Worm (Caenorhabditis elegans) whole organism, mixed stage, embryonic: Measurements from ENCODE around the gene C51E3.9.

ENCODE experiments used
- ceh-43 ChIP-seq: fragments of 200-800 bp; sonication (Bioruptor generic); optimal IDR thresholded peaks from 2 replicates; lab custom pipeline; 2018; ENCODE audit warnings: mild to moderate bottlenecking, missing genetic modification characterization, moderate library complexity, missing compliant biosample characterization
- ces-1 ChIP-seq: fragments of 150-350 bp; optimal IDR thresholded peaks from 2 replicates; lab custom pipeline; 2014; ENCODE audit warnings: missing biosample characterization, missing genetic modification reagents, missing genetic modification characterization
- elt-3 ChIP-seq: fragments of 150-350 bp; optimal IDR thresholded peaks from 2 replicates; lab custom pipeline; 2014; ENCODE audit warnings: missing biosample characterization, missing genetic modification characterization
- lin-13 ChIP-seq: fragments of 150-350 bp; optimal IDR thresholded peaks from 2 replicates; lab custom pipeline; 2014; ENCODE audit warnings: missing biosample characterization, missing genetic modification characterization
- nhr-28 ChIP-seq: fragments of 150-350 bp; optimal IDR thresholded peaks from 2 replicates; lab custom pipeline; 2014; ENCODE audit warnings: missing biosample characterization, missing genetic modification characterization
- pha-4 ChIP-seq: fragments of 150-350 bp; optimal IDR thresholded peaks from 2 replicates; lab custom pipeline; 2018; ENCODE audit warnings: missing biosample characterization, missing genetic modification reagents, missing genetic modification characterization
- sem-2 ChIP-seq: fragments of 200-800 bp; sonication (Bioruptor generic); optimal IDR thresholded peaks from 2 replicates; lab custom pipeline; 2018; ENCODE audit warnings: mild to moderate bottlenecking, missing genetic modification characterization, missing compliant biosample characterization
- sptf-1 ChIP-seq: sonication (generic microtip); optimal IDR thresholded peaks from 2 replicates; lab custom pipeline; 2017; ENCODE audit warnings: mild to moderate bottlenecking, missing genetic modification characterization, moderate library complexity, missing compliant biosample characterization
- unc-39 ChIP-seq: fragments of 150-350 bp; optimal IDR thresholded peaks from 2 replicates; lab custom pipeline; 2014; ENCODE audit warnings: missing biosample characterization, missing genetic modification characterization
- unc-62 ChIP-seq: fragments of 150-350 bp; optimal IDR thresholded peaks from 2 replicates; lab custom pipeline; 2014; ENCODE audit warnings: missing biosample characterization, missing genetic modification reagents, missing genetic modification characterization
- ztf-11 ChIP-seq: fragments of 150-350 bp; optimal IDR thresholded peaks from 2 replicates; lab custom pipeline; 2014; ENCODE audit warnings: missing biosample characterization, missing genetic modification characterization

- TF ChIP-seq unc-62 (GFP tag; lab: Kevin White, UChicago) (peak; percentile 44), lin-13 (tag; lab: Kevin White, UChicago) (no peak), ceh-43 (GFP tag; lab: Kevin White, UChicago) (no peak), ces-1 (GFP tag; lab: Kevin White, UChicago) (no peak), sptf-1 (tag; lab: Kevin White, UChicago) (no peak), pha-4 (tag; lab: Kevin White, UChicago) (no peak), nhr-28 (tag; lab: Kevin White, UChicago) (no peak), elt-3 (no peak), ztf-11 (tag; lab: Kevin White, UChicago) (no peak), sem-2 (GFP tag; lab: Kevin White, UChicago) (no peak), unc-39 (tag; lab: Kevin White, UChicago) (no peak)
Observed at ce11 chrV:10146787-10147186, 1.0 kb downstream of the C51E3.9 start.
